Fruit fly (Drosophila melanogaster): ENCODE data around the gene CG8087.

DNA sequence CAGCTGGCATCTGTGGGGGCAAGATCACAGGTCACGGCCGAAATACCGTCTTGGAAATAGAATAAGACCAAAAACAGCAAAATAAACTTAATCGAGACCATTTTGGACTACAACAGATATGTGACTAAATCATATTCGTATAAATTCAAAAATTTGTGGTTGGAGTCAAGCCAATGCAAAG is 11.8 kb upstream of the CG8087 start, which contains the start of gene CG44094:
- TF ChIP-seq Eip93F (GFP tag; optimal IDR thresholded peaks at IDR 0.05) (no peak), eg (GFP tag; IDR thresholded peaks at IDR 0.05) (no peak), topi (GFP tag; optimal IDR thresholded peaks at IDR 0.05) (no peak), OdsH (GFP tag; optimal IDR thresholded peaks at IDR 0.05) (no peak), CG9139 (GFP tag; optimal IDR thresholded peaks at IDR 0.05) (no peak), Blimp-1 (GFP tag; optimal IDR thresholded peaks at IDR 0.05) (no peak), pdm3 (GFP tag; optimal IDR thresholded peaks at IDR 0.05) (no peak), CG6808 (GFP tag; optimal IDR thresholded peaks at IDR 0.05) (no peak), CG15336 (GFP tag; IDR thresholded peaks at IDR 0.05) (no peak), CG11902 (GFP tag; optimal IDR thresholded peaks at IDR 0.05) (no peak), Hr39 (GFP tag; optimal IDR thresholded peaks at IDR 0.05) (no peak), CG16779 (tag; optimal IDR thresholded peaks at IDR 0.05) (no peak), dsx (GFP tag; optimal IDR thresholded peaks at IDR 0.05; ENCODE audit: poor library complexity, severe bottlenecking) (no peak), Lpt (GFP tag; optimal IDR thresholded peaks at IDR 0.05) (no peak)

Data from whole organism, prepupa.